Fruit fly (Drosophila melanogaster) whole organism, embryonic: ENCODE results near the gene Dnaaf4.

Experiments
- CG12942 ChIP-seq: fragments of 200-800 bp; sonication (Bioruptor generic); optimal IDR thresholded peaks from 3 replicates; lab custom pipeline; 2016; ENCODE audit warnings: missing biosample characterization, missing genetic modification characterization
- CG13775 ChIP-seq: fragments of 200-800 bp; sonication (Bioruptor generic); optimal IDR thresholded peaks from 3 replicates; lab custom pipeline; 2017; ENCODE audit warnings: missing biosample characterization, mild to moderate bottlenecking, missing genetic modification characterization
- CG14014 ChIP-seq: fragments of 200-800 bp; sonication (Bioruptor generic); IDR thresholded peaks from 2 replicates; pipeline ENCODE4 v1.3.6; 2022; ENCODE audit warnings: missing biosample characterization, missing genetic modification characterization
- CG14441 ChIP-seq: fragments of 200-800 bp; sonication (Bioruptor generic); IDR thresholded peaks from 2 replicates; pipeline ENCODE4 v1.3.6; 2022; ENCODE audit warnings: missing biosample characterization, missing genetic modification characterization
- CG2199 ChIP-seq: fragments of 200-800 bp; sonication (Bioruptor generic); IDR thresholded peaks from 3 replicates; pipeline ENCODE4 v1.3.6; 2022; ENCODE audit warnings: missing biosample characterization, missing genetic modification characterization
- CG4424 ChIP-seq: fragments of 200-800 bp; sonication (Bioruptor generic); optimal IDR thresholded peaks from 3 replicates; lab custom pipeline; 2016; ENCODE audit warnings: missing biosample characterization, missing genetic modification characterization
- CG4707 ChIP-seq: fragments of 200-800 bp; sonication (Bioruptor generic); optimal IDR thresholded peaks from 2 replicates; lab custom pipeline; 2018; ENCODE audit warnings: missing biosample characterization, mild to moderate bottlenecking, missing genetic modification characterization, moderate library complexity
- CG8388 ChIP-seq: fragments of 200-800 bp; sonication (Bioruptor generic); optimal IDR thresholded peaks from 2 replicates; lab custom pipeline; 2019; ENCODE audit warnings: missing biosample characterization, mild to moderate bottlenecking, missing genetic modification characterization, moderate library complexity
- CG8478 ChIP-seq: fragments of >200 bp; optimal IDR thresholded peaks from 2 replicates; lab custom pipeline; 2018
- CG9437 ChIP-seq: fragments of 200-800 bp; sonication (Bioruptor generic); optimal IDR thresholded peaks from 2 replicates; lab custom pipeline; 2018; ENCODE audit warnings: missing biosample characterization, mild to moderate bottlenecking, missing genetic modification characterization
- Chrac-16 ChIP-seq: fragments of 200-800 bp; sonication (Bioruptor generic); optimal IDR thresholded peaks from 3 replicates; lab custom pipeline; 2016; ENCODE audit warnings: missing biosample characterization, missing genetic modification characterization
- Deaf1 ChIP-seq: fragments of 200-800 bp; optimal IDR thresholded peaks from 3 replicates; lab custom pipeline; 2019; ENCODE audit warnings: missing biosample characterization, mild to moderate bottlenecking, missing genetic modification characterization, moderate library complexity
- Dip3 ChIP-seq: fragments of 200-800 bp; sonication (Bioruptor generic); optimal IDR thresholded peaks from 3 replicates; lab custom pipeline; 2016; ENCODE audit warnings: missing biosample characterization, missing genetic modification characterization
- Ets65A ChIP-seq: fragments of 200-800 bp; sonication (Bioruptor generic); peaks from one replicate; lab custom pipeline; 2016; ENCODE audit warnings: missing biosample characterization, missing genetic modification characterization
- Hmr ChIP-seq: fragments of 200-800 bp; sonication (Bioruptor generic); optimal IDR thresholded peaks from 3 replicates; lab custom pipeline; 2017; ENCODE audit warnings: mild to moderate bottlenecking, missing biosample characterization, missing genetic modification reagents, missing genetic modification characterization
- Max ChIP-seq: fragments of 200-800 bp; sonication (Bioruptor generic); optimal IDR thresholded peaks from 2 replicates; lab custom pipeline; 2016; ENCODE audit warnings: missing biosample characterization, mild to moderate bottlenecking, missing genetic modification characterization
- Sox100B ChIP-seq: fragments of 200-800 bp; sonication (Bioruptor generic); optimal IDR thresholded peaks from 3 replicates; lab custom pipeline; 2018; ENCODE audit warnings: missing biosample characterization, mild to moderate bottlenecking, missing genetic modification characterization
- Ssrp ChIP-seq: fragments of 200-800 bp; sonication (Bioruptor generic); optimal IDR thresholded peaks from 2 replicates; lab custom pipeline; 2018; ENCODE audit warnings: missing biosample characterization, mild to moderate bottlenecking, missing genetic modification characterization, moderate library complexity
- bbx ChIP-seq: fragments of 200-800 bp; sonication (Bioruptor generic); IDR thresholded peaks from 2 replicates; pipeline ENCODE4 v1.3.6; 2022; ENCODE audit warnings: missing biosample characterization, missing genetic modification characterization; ENCODE audit not compliant: partially characterized antibody
- chinmo ChIP-seq: fragments of 200-800 bp; sonication (Bioruptor generic); IDR thresholded peaks from 4 replicates; pipeline ENCODE4 v1.3.6; 2022; ENCODE audit warnings: missing biosample characterization, missing genetic modification characterization; ENCODE audit not compliant: partially characterized antibody
- gfzf ChIP-seq: fragments of 200-800 bp; sonication (Bioruptor generic); optimal IDR thresholded peaks from 2 replicates; lab custom pipeline; 2016; ENCODE audit warnings: missing biosample characterization, mild to moderate bottlenecking, missing genetic modification characterization, moderate library complexity
- h ChIP-seq: fragments of >200 bp; optimal IDR thresholded peaks from 2 replicates; lab custom pipeline; 2017
- ind ChIP-seq: fragments of 200-800 bp; sonication (Bioruptor generic); optimal IDR thresholded peaks from 3 replicates; lab custom pipeline; 2016; ENCODE audit warnings: missing biosample characterization, missing genetic modification characterization
- kah ChIP-seq: fragments of 200-800 bp; sonication (Bioruptor generic); optimal IDR thresholded peaks from 2 replicates; lab custom pipeline; 2018; ENCODE audit warnings: missing biosample characterization, mild to moderate bottlenecking, missing genetic modification characterization
- pan ChIP-seq, 4 experiments: fragments of >200 bp in 3 of 4; fragments of 200-800 bp in 1 of 4; sonication (Bioruptor generic) in 1 of 4; optimal IDR thresholded peaks in 3 of 4; IDR thresholded peaks in 1 of 4; 2 replicates each; pipeline versions ENCODE4 v1.3.6 to Lab custom; 2017 to 2022; ENCODE audit warnings: missing biosample characterization in 2 of 4, missing genetic modification characterization in 2 of 4, mixed read lengths in 1 of 4
- pb ChIP-seq: fragments of 200-800 bp; sonication (Bioruptor generic); optimal IDR thresholded peaks from 3 replicates; lab custom pipeline; 2016; ENCODE audit warnings: missing biosample characterization, missing genetic modification characterization
- pfk ChIP-seq: fragments of 200-800 bp; sonication (Bioruptor generic); optimal IDR thresholded peaks from 2 replicates; lab custom pipeline; 2018; ENCODE audit warnings: missing biosample characterization, mild to moderate bottlenecking, missing genetic modification characterization, moderate library complexity
- ranshi ChIP-seq: fragments of 200-800 bp; sonication (Bioruptor generic); IDR thresholded peaks from 2 replicates; pipeline ENCODE4 v1.3.6; 2022; ENCODE audit warnings: missing biosample characterization, missing genetic modification characterization
- run ChIP-seq: fragments of 200-800 bp; sonication (Bioruptor generic); optimal IDR thresholded peaks from 3 replicates; lab custom pipeline; 2018; ENCODE audit warnings: missing biosample characterization, mild to moderate bottlenecking, missing genetic modification characterization
- scrt ChIP-seq: fragments of 200-800 bp; sonication (Bioruptor generic); optimal IDR thresholded peaks from 2 replicates; lab custom pipeline; 2018; ENCODE audit warnings: missing biosample characterization, mild to moderate bottlenecking, missing genetic modification characterization, moderate library complexity
- ssp ChIP-seq: fragments of 200-800 bp; sonication (Bioruptor generic); IDR thresholded peaks from 2 replicates; pipeline ENCODE4 v1.3.6; 2022; ENCODE audit warnings: missing biosample characterization, missing genetic modification characterization

Gene Dnaaf4

DNA sequence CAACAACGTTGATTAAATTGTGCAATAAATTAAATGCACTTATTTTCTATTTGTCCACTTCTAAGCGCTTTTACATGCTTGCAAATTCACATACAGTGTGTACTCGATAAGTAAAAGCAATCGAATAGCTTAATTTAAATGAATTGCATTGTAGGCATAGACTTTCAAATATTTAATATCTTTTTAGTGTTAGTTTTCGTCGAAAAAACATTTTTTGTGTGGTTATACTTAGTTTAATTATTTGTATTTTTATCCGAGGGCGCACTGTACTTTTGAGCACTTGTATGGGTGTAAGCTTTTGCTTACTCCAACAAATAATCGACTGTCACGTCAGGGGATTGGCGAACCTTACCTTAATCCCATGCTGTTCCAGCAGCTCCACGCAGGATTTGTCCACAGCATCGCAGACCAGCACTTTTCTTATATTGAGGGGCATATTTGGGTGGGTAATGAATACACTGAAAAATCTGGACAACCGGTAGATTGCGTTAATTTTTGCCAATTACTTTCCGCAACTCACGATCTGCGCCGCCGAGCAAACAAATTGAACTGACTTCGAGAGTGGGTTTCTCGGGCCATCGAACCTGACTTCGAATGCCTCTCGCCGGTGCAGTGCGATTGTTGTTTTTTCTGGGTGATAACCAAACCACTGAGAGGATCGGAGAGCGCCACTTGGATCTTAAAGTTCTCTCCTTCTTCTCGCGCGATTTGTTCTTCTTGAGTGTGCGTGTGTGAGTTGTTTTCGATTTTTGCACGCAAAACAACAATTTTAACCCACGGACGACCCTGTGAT lies 33.8 kb upstream of the Dnaaf4 start, which contains the start of gene CG6287 (continued):
- peak; percentile 29 for TF ChIP-seq ind
- peak; percentile 18 for TF ChIP-seq Chrac-16
- peak; percentile 37 for TF ChIP-seq Dip3 (GFP tag; lab: Kevin White, UChicago)
- TF ChIP-seq CG8388 (GFP tag; lab: Kevin White, UChicago) = no peak
- peak; percentile 30; the same call in 1 of the 2 replicates for TF ChIP-seq ranshi (GFP tag; lab: Robert Waterston, UW)
- no peak for TF ChIP-seq bbx (GFP tag; lab: Robert Waterston, UW)
- peak; percentile 68 for TF ChIP-seq CG14441 (GFP tag; lab: Robert Waterston, UW)
- TF ChIP-seq, all 482 proteins: peak for 34

DNA sequence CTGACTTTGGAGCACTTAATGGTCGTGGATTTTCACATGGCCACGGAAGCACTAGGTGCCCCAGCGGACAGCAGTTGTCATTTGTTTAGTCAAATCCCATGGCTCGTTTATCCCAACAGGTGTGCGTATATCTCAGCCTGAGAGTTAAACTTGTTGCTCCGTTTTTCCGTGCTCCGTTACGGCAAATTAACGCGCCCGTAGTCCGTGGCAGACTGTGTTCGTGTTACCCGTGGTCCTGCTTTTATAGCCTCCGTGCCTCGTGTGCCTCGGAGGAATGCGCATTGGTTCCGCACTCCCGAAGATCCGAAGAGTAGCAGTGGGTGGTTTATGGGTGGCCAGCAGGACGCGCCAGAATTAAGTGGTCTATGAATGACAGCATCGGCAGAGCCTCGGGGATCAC lies 27.5 kb upstream of the Dnaaf4 start, which contains the start of gene Gyc32E:
TSS of gene Gyc32E (minus strand) at position 133 of the 400 bp plus-strand sequence.
- peak; percentile 54 for TF ChIP-seq scrt
- TF ChIP-seq Max (GFP tag; lab: Kevin White, UChicago) = no peak
- TF ChIP-seq Deaf1 (tag; lab: Kevin White, UChicago) = peak; percentile 84

DNA sequence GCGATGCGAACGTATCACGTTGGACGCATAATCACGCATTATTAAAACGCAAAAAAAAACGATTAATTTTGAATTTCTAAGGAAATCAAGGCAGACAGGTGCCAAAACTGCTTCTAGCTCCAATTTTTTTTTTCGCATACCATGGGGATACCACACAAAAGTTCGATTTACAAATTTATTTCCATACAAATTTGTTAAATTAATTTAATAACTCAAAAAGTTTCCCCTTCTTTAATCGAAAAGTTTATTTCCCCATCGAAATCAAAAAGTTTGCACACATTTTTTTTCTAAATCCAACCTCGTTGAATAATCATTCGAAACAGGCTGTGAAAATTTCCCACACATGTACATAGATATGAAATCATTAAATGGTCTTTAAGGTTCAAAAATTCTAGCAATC lies 23.8 kb upstream of the Dnaaf4 start, which contains the start of gene CG31867:
TSS of gene CG31867 (minus strand) at position 101 of the 400 bp plus-strand sequence.
- no peak for TF ChIP-seq CG4424
- no peak for TF ChIP-seq Sox100B (GFP tag; lab: Kevin White, UChicago)
- TF ChIP-seq CG4707 (GFP tag; lab: Kevin White, UChicago) = no peak
- no peak for TF ChIP-seq h
- no peak for TF ChIP-seq pfk (GFP tag; lab: Kevin White, UChicago)
- no peak for TF ChIP-seq kah (GFP tag; lab: Kevin White, UChicago)
- TF ChIP-seq run (tag; lab: Kevin White, UChicago) = no peak
- TF ChIP-seq CG13775 = no peak
- no peak for TF ChIP-seq CG14014 (GFP tag; lab: Robert Waterston, UW)
- no peak for TF ChIP-seq gfzf (GFP tag; lab: Kevin White, UChicago)
- TF ChIP-seq pb (GFP tag; lab: Kevin White, UChicago) = no peak
- TF ChIP-seq CG12942 (GFP tag; lab: Kevin White, UChicago) = no peak
- TF ChIP-seq Ssrp (tag; lab: Kevin White, UChicago) = no peak
- TF ChIP-seq CG8478 (lab: Kevin White, UChicago) = no peak
- no peak for TF ChIP-seq ssp (GFP tag; lab: Robert Waterston, UW)
- TF ChIP-seq, all 482 proteins: peak for 0

DNA sequence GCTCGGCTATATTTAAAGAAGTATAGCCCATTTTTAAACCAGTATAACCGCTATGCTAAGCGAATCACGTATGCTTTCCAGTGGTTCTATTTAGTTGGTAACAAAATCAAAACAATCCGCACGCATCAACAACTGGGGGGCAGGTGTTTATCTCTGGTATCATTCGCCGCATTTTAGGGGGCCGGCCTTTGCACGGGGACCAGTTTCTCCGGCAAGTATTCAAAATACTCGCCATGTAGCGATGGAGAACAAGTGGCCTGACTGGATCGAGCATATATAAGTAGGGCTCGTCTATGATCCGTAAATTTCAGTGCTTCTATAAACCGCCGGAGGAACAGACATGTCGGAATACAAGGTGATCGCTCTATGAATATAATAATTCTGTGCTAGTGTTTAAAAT lies 14.6 kb upstream of the Dnaaf4 start, which contains the start of gene hgo:
TSS of gene hgo (plus strand) at position 301 of the 400 bp plus-strand sequence.
- TF ChIP-seq Hmr (GFP tag; lab: Kevin White, UChicago) = no peak
- peak; percentile 40 for TF ChIP-seq Ets65A (GFP tag; lab: Kevin White, UChicago)
- peak; percentile 34; the same call in 1 of the 4 replicates for TF ChIP-seq chinmo (GFP tag; lab: Robert Waterston, UW)
- no peak for TF ChIP-seq pan (optimal IDR thresholded peaks at IDR 0.05; lab: Kevin White, UChicago)
- TF ChIP-seq pan (GFP tag; optimal IDR thresholded peaks at IDR 0.05 in 1 of 2, IDR thresholded peaks at IDR 0.05 in 1 of 2) = no peak
- TF ChIP-seq CG9437 = no peak
- TF ChIP-seq CG2199 (GFP tag; lab: Robert Waterston, UW) = peak; percentile 52; the same call in 1 of the 3 replicates
